Fruit fly (Drosophila melanogaster): ENCODE results near the gene t.

DNA sequence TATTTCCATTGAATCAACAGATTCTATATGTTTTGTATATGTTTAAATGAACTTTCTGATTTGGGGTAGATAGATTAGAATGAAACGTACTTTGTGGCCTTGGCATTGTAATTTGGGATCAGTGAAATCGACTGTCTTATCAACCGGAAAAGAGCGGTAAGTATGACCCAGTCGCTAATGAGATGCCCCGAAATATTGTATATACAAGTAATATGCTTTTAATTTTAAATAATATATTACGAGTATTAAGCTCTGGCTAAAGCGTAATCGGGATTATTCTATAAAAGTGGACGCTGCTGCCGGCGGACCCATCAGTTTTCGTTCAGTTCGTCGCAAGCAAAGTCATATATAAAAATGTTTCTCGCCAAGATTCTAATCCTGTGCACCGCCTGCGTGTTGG lies 6.5 kb downstream of the t start, which contains the start of gene CG15369:
- TF ChIP-seq psq (optimal IDR thresholded peaks at IDR 0.05) (no peak), h (optimal IDR thresholded peaks at IDR 0.05) (no peak)

Measured in Kc167 (cell line).